Worm (Caenorhabditis elegans) whole organism, mixed stage, embryonic: ENCODE results near the gene Y38H6C.25.

Experiments
- ceh-43 ChIP-seq: fragments of 200-800 bp; sonication (Bioruptor generic); optimal IDR thresholded peaks from 2 replicates; lab custom pipeline; 2018; ENCODE audit warnings: mild to moderate bottlenecking, missing genetic modification characterization, moderate library complexity, missing compliant biosample characterization
- ces-1 ChIP-seq: fragments of 150-350 bp; optimal IDR thresholded peaks from 2 replicates; lab custom pipeline; 2014; ENCODE audit warnings: missing biosample characterization, missing genetic modification reagents, missing genetic modification characterization
- nhr-12 ChIP-seq: fragments of 150-350 bp; optimal IDR thresholded peaks from 2 replicates; lab custom pipeline; 2014; ENCODE audit warnings: missing biosample characterization, missing genetic modification characterization
- nhr-2 ChIP-seq: fragments of 150-350 bp; optimal IDR thresholded peaks from 2 replicates; lab custom pipeline; 2014; ENCODE audit warnings: missing biosample characterization, missing genetic modification characterization
- nhr-237 ChIP-seq: fragments of 150-350 bp; optimal IDR thresholded peaks from 2 replicates; lab custom pipeline; 2014; ENCODE audit warnings: missing biosample characterization, missing genetic modification characterization
- nhr-28 ChIP-seq: fragments of 150-350 bp; optimal IDR thresholded peaks from 2 replicates; lab custom pipeline; 2014; ENCODE audit warnings: missing biosample characterization, missing genetic modification characterization
- nhr-76 ChIP-seq: sonication (generic microtip); optimal IDR thresholded peaks from 2 replicates; lab custom pipeline; 2017; ENCODE audit warnings: missing biosample characterization, missing genetic modification characterization
- pha-4 ChIP-seq: fragments of 150-350 bp; optimal IDR thresholded peaks from 2 replicates; lab custom pipeline; 2018; ENCODE audit warnings: missing biosample characterization, missing genetic modification reagents, missing genetic modification characterization
- snpc-4 ChIP-seq: fragments of 150-350 bp; optimal IDR thresholded peaks from 2 replicates; lab custom pipeline; 2014; ENCODE audit warnings: missing biosample characterization, missing genetic modification characterization
- unc-39 ChIP-seq: fragments of 150-350 bp; optimal IDR thresholded peaks from 2 replicates; lab custom pipeline; 2014; ENCODE audit warnings: missing biosample characterization, missing genetic modification characterization
- unc-62 ChIP-seq: fragments of 150-350 bp; optimal IDR thresholded peaks from 2 replicates; lab custom pipeline; 2014; ENCODE audit warnings: missing biosample characterization, missing genetic modification reagents, missing genetic modification characterization
- zip-8 ChIP-seq: fragments of 150-350 bp; optimal IDR thresholded peaks from 2 replicates; lab custom pipeline; 2014; ENCODE audit warnings: missing biosample characterization, missing genetic modification characterization

DNA sequence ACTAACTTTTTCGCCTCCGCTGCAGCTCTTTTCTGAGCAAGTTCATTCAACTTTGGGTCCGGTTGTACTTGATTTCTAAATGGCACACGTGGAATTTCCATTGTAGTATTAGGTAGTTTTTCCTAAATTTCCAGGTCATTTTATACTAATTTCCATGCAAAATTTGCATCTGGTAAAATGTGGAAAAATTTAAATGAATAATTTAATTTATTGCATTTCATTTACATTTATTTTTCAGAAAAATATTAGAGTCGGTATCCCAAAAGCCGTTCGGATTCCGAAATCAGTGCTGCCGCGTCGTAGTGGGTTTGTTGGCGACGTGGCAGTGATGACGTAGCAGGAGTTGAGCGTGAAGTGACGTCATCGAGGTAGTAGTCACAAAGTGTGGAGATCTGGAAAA lies 28.0 kb downstream of the Y38H6C.25 start, which contains the start of gene Y38H6C.18:
- TF ChIP-seq snpc-4 (tag; lab: Kevin White, UChicago) (no peak), nhr-76 (tag; lab: Kevin White, UChicago) (no peak), ceh-43 (no peak), nhr-237 (tag; lab: Kevin White, UChicago) (no peak), nhr-12 (no peak), zip-8 (tag; lab: Kevin White, UChicago) (no peak), unc-39 (no peak), nhr-2 (tag; lab: Kevin White, UChicago) (no peak), ces-1 (GFP tag; lab: Kevin White, UChicago) (no peak), nhr-28 (tag; lab: Kevin White, UChicago) (no peak), unc-62 (no peak), pha-4 (tag; lab: Kevin White, UChicago) (no peak)
